Worm (Caenorhabditis elegans) whole organism, late embryonic: ENCODE results near the gene R01E6.5.
A peak's percentile ranks its signal among the peaks of the same experiment; 100 is the strongest.

Experiments
- C08G9.2 ChIP-seq: sonication (generic microtip); optimal IDR thresholded peaks from 2 replicates; lab custom pipeline; 2016; ENCODE audit warnings: mild to moderate bottlenecking, missing genetic modification characterization, moderate library complexity, missing compliant biosample characterization
- C38D4.7 ChIP-seq: fragments of 200-800 bp; sonication (Bioruptor generic); optimal IDR thresholded peaks from 2 replicates; lab custom pipeline; 2018; ENCODE audit warnings: mild to moderate bottlenecking, missing genetic modification characterization, moderate library complexity, missing compliant biosample characterization
- F13H6.1 ChIP-seq: sonication (generic microtip); optimal IDR thresholded peaks from 2 replicates; lab custom pipeline; 2016; ENCODE audit warnings: missing genetic modification characterization, missing compliant biosample characterization
- K09A11.1 ChIP-seq: sonication (generic microtip); optimal IDR thresholded peaks from 2 replicates; lab custom pipeline; 2017; ENCODE audit warnings: antibody characterized with exemption, mild to moderate bottlenecking, missing genetic modification characterization, missing compliant biosample characterization; ENCODE audit not compliant: insufficient read depth
- T23F11.4 ChIP-seq: fragments of 200-800 bp; sonication (Bioruptor generic); optimal IDR thresholded peaks from 2 replicates; lab custom pipeline; 2018; ENCODE audit warnings: mild to moderate bottlenecking, missing genetic modification characterization, missing compliant biosample characterization
- Y22D7AL.16 ChIP-seq: sonication (generic microtip); optimal IDR thresholded peaks from 2 replicates; lab custom pipeline; 2016; ENCODE audit warnings: missing genetic modification characterization, missing compliant biosample characterization
- ceh-14 ChIP-seq: sonication (generic microtip); optimal IDR thresholded peaks from 2 replicates; lab custom pipeline; 2016; ENCODE audit warnings: missing genotype, missing genetic modification characterization, missing compliant biosample characterization
- ceh-18 ChIP-seq: sonication (generic microtip); optimal IDR thresholded peaks from 2 replicates; lab custom pipeline; 2016; ENCODE audit warnings: missing genetic modification characterization, missing compliant biosample characterization
- ceh-19 ChIP-seq: fragments of 200-800 bp; sonication (Bioruptor generic); optimal IDR thresholded peaks from 2 replicates; lab custom pipeline; 2018; ENCODE audit warnings: mild to moderate bottlenecking, missing genetic modification characterization, missing compliant biosample characterization
- ceh-2 ChIP-seq: sonication (generic microtip); optimal IDR thresholded peaks from 2 replicates; lab custom pipeline; 2016; ENCODE audit warnings: missing genotype, missing genetic modification characterization, missing compliant biosample characterization
- ceh-22 ChIP-seq: sonication (generic microtip); optimal IDR thresholded peaks from 2 replicates; lab custom pipeline; 2017; ENCODE audit warnings: missing biosample characterization, missing genetic modification characterization
- ceh-24 ChIP-seq: sonication (generic microtip); optimal IDR thresholded peaks from 2 replicates; lab custom pipeline; 2016; ENCODE audit warnings: mild to moderate bottlenecking, missing genetic modification characterization, missing compliant biosample characterization
- ceh-31 ChIP-seq: sonication (generic microtip); optimal IDR thresholded peaks from 2 replicates; lab custom pipeline; 2016; ENCODE audit warnings: missing genetic modification characterization, missing compliant biosample characterization
- ceh-34 ChIP-seq: sonication (generic microtip); optimal IDR thresholded peaks from 2 replicates; lab custom pipeline; 2016; ENCODE audit warnings: mild to moderate bottlenecking, missing genetic modification characterization, missing compliant biosample characterization
- ceh-45 ChIP-seq: fragments of 200-800 bp; sonication (Bioruptor generic); IDR thresholded peaks from 2 replicates; pipeline ENCODE4 v1.3.6; 2022; ENCODE audit warnings: missing genetic modification reagents, missing genetic modification characterization, missing compliant biosample characterization
- ceh-48 ChIP-seq: sonication (generic microtip); optimal IDR thresholded peaks from 2 replicates; lab custom pipeline; 2016; ENCODE audit warnings: missing genetic modification characterization, inconsistent platforms, missing compliant biosample characterization
- ceh-9 ChIP-seq: sonication (generic microtip); optimal IDR thresholded peaks from 2 replicates; lab custom pipeline; 2016; ENCODE audit warnings: mild to moderate bottlenecking, missing genetic modification characterization, inconsistent platforms, missing compliant biosample characterization
- che-1 ChIP-seq: sonication (generic microtip); optimal IDR thresholded peaks from 2 replicates; lab custom pipeline; 2016; ENCODE audit warnings: mild to moderate bottlenecking, missing genetic modification characterization, missing compliant biosample characterization
- dmd-4 ChIP-seq: sonication (generic microtip); optimal IDR thresholded peaks from 2 replicates; lab custom pipeline; 2016; ENCODE audit warnings: borderline replicate concordance, missing genetic modification characterization, missing compliant biosample characterization
- dve-1 ChIP-seq: sonication (generic microtip); optimal IDR thresholded peaks from 2 replicates; lab custom pipeline; 2017; ENCODE audit warnings: antibody characterized with exemption, mild to moderate bottlenecking, missing genetic modification characterization, missing compliant biosample characterization
- ets-4 ChIP-seq: sonication (generic microtip); optimal IDR thresholded peaks from 2 replicates; lab custom pipeline; 2016; ENCODE audit warnings: missing genetic modification characterization, missing compliant biosample characterization
- eyg-1 ChIP-seq: sonication (generic microtip); optimal IDR thresholded peaks from 2 replicates; lab custom pipeline; 2016; ENCODE audit warnings: missing genotype, missing genetic modification characterization, missing compliant biosample characterization
- fax-1 ChIP-seq: sonication (generic microtip); optimal IDR thresholded peaks from 2 replicates; lab custom pipeline; 2016; ENCODE audit warnings: missing genotype, missing genetic modification characterization, missing compliant biosample characterization
- fkh-10 ChIP-seq: fragments of 150-350 bp; optimal IDR thresholded peaks from 2 replicates; lab custom pipeline; 2014; ENCODE audit warnings: missing biosample characterization, missing genetic modification reagents, missing genetic modification characterization
- fkh-6 ChIP-seq: sonication (generic microtip); optimal IDR thresholded peaks from 2 replicates; lab custom pipeline; 2016; ENCODE audit warnings: missing genetic modification characterization, missing compliant biosample characterization
- gmeb-2 ChIP-seq: sonication (generic microtip); optimal IDR thresholded peaks from 2 replicates; lab custom pipeline; 2016; ENCODE audit warnings: missing genetic modification characterization, inconsistent platforms, missing compliant biosample characterization
- hlh-13 ChIP-seq: fragments of 200-800 bp; sonication (Bioruptor generic); optimal IDR thresholded peaks from 2 replicates; lab custom pipeline; 2018; ENCODE audit warnings: mild to moderate bottlenecking, missing genetic modification characterization, missing compliant biosample characterization
- hlh-30 ChIP-seq: sonication (generic microtip); optimal IDR thresholded peaks from 2 replicates; lab custom pipeline; 2017; ENCODE audit warnings: antibody characterized with exemption, missing genetic modification characterization, missing compliant biosample characterization; ENCODE audit not compliant: insufficient read depth
- hlh-6 ChIP-seq: sonication (generic microtip); optimal IDR thresholded peaks from 2 replicates; lab custom pipeline; 2016; ENCODE audit warnings: missing genotype, missing genetic modification characterization, missing compliant biosample characterization
- hlh-8 ChIP-seq: sonication (generic microtip); optimal IDR thresholded peaks from 2 replicates; lab custom pipeline; 2016; ENCODE audit warnings: missing genotype, missing genetic modification characterization, missing compliant biosample characterization
- lim-6 ChIP-seq: sonication (generic microtip); optimal IDR thresholded peaks from 2 replicates; lab custom pipeline; 2016; ENCODE audit warnings: missing genetic modification characterization, missing compliant biosample characterization
- lin-11 ChIP-seq: fragments of 200-800 bp; sonication (Bioruptor generic); optimal IDR thresholded peaks from 2 replicates; lab custom pipeline; 2018; ENCODE audit warnings: mild to moderate bottlenecking, missing genetic modification characterization, missing compliant biosample characterization
- madf-2 ChIP-seq: sonication (generic microtip); optimal IDR thresholded peaks from 2 replicates; lab custom pipeline; 2017; ENCODE audit warnings: missing genetic modification characterization, missing compliant biosample characterization
- mec-3 ChIP-seq: sonication (generic microtip); optimal IDR thresholded peaks from 2 replicates; lab custom pipeline; 2016; ENCODE audit warnings: borderline replicate concordance, missing genetic modification characterization, missing compliant biosample characterization
- nfya-1 ChIP-seq: sonication (generic microtip); optimal IDR thresholded peaks from 2 replicates; lab custom pipeline; 2017; ENCODE audit warnings: missing genetic modification characterization, mild to moderate bottlenecking, missing compliant biosample characterization, antibody characterized with exemption, moderate library complexity
- nhr-11 ChIP-seq: fragments of 150-350 bp; optimal IDR thresholded peaks from 2 replicates; lab custom pipeline; 2014; ENCODE audit warnings: missing biosample characterization, missing genetic modification characterization
- nhr-232 ChIP-seq: sonication (generic microtip); optimal IDR thresholded peaks from 2 replicates; lab custom pipeline; 2016; ENCODE audit warnings: missing genetic modification characterization, missing compliant biosample characterization
- odd-2 ChIP-seq: sonication (generic microtip); optimal IDR thresholded peaks from 2 replicates; lab custom pipeline; 2017; ENCODE audit warnings: antibody characterized with exemption, mild to moderate bottlenecking, missing genetic modification characterization, missing compliant biosample characterization
- pag-3 ChIP-seq: sonication (generic microtip); optimal IDR thresholded peaks from 2 replicates; lab custom pipeline; 2016; ENCODE audit warnings: missing compliant biosample characterization, missing genetic modification characterization, borderline replicate concordance
- pat-9 ChIP-seq: fragments of 200-800 bp; sonication (Bioruptor generic); optimal IDR thresholded peaks from 2 replicates; lab custom pipeline; 2018; ENCODE audit warnings: mild to moderate bottlenecking, missing genetic modification characterization, moderate library complexity, missing compliant biosample characterization
- pha-2 ChIP-seq: sonication (generic microtip); optimal IDR thresholded peaks from 2 replicates; lab custom pipeline; 2017; ENCODE audit warnings: mild to moderate bottlenecking, missing genetic modification characterization, missing compliant biosample characterization
- pros-1 ChIP-seq: fragments of 150-350 bp; optimal IDR thresholded peaks from 2 replicates; lab custom pipeline; 2014; ENCODE audit warnings: missing biosample characterization, missing genetic modification reagents, missing genetic modification characterization
- ref-2 ChIP-seq: sonication (generic microtip); optimal IDR thresholded peaks from 2 replicates; lab custom pipeline; 2016; ENCODE audit warnings: missing genetic modification characterization, missing compliant biosample characterization
- rnt-1 ChIP-seq: sonication (generic microtip); optimal IDR thresholded peaks from 2 replicates; lab custom pipeline; 2016; ENCODE audit warnings: missing genetic modification characterization, missing compliant biosample characterization
- sdc-2 ChIP-seq: sonication (generic microtip); optimal IDR thresholded peaks from 2 replicates; lab custom pipeline; 2016; ENCODE audit warnings: missing genotype, missing genetic modification characterization, missing compliant biosample characterization
- sox-2 ChIP-seq: fragments of 200-800 bp; sonication (Bioruptor generic); IDR thresholded peaks from 2 replicates; pipeline ENCODE4 v1.3.6; 2022; ENCODE audit warnings: missing genetic modification reagents, missing genetic modification characterization, missing compliant biosample characterization
- tbx-2 ChIP-seq: sonication (generic microtip); optimal IDR thresholded peaks from 2 replicates; lab custom pipeline; 2016; ENCODE audit warnings: missing genetic modification characterization, missing compliant biosample characterization
- tbx-7 ChIP-seq: sonication (generic microtip); optimal IDR thresholded peaks from 2 replicates; lab custom pipeline; 2016; ENCODE audit warnings: missing genotype, missing genetic modification characterization, missing compliant biosample characterization
- unc-42 ChIP-seq: sonication (generic microtip); optimal IDR thresholded peaks from 2 replicates; lab custom pipeline; 2016; ENCODE audit warnings: missing genotype, missing genetic modification characterization, missing compliant biosample characterization
- unc-55 ChIP-seq: sonication (generic microtip); optimal IDR thresholded peaks from 2 replicates; lab custom pipeline; 2017; ENCODE audit warnings: missing biosample characterization, missing genetic modification reagents, missing genetic modification characterization
- unc-86 ChIP-seq: sonication (generic microtip); optimal IDR thresholded peaks from 2 replicates; lab custom pipeline; 2016; ENCODE audit warnings: missing genetic modification characterization, missing compliant biosample characterization
- zip-5 ChIP-seq: sonication (generic microtip); optimal IDR thresholded peaks from 2 replicates; lab custom pipeline; 2016; ENCODE audit warnings: missing genetic modification characterization, missing compliant biosample characterization
- ztf-16 ChIP-seq: sonication (generic microtip); optimal IDR thresholded peaks from 2 replicates; lab custom pipeline; 2017; ENCODE audit warnings: missing genetic modification characterization, missing compliant biosample characterization

R01E6.5 gene

DNA sequence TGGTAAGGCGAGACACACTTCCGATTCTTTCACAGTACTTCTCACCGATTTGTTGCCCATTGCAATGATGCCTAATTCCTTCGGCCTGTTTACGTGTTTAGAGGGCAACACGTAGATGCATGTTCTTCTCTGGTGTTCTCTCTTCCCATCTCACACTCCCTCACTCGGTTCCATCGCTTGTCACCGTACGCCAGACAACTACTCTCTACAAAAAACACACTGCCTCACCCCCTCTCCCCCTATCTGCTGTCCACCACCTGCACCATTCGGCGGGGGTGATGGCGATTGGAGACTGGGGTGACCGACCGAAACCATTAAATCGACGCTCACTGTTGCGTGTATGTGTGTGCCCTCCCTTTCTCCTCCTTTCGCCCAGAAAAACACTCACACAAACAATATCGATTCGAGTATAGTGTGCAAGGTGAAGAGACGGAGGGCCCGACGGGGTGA is 47.1 kb downstream of the R01E6.5 start (continued):
- TF ChIP-seq zip-5 (tag; lab: Kevin White, UChicago) (no peak), ceh-22 (tag; lab: Kevin White, UChicago) (peak; percentile 52), nhr-232 (tag; lab: Kevin White, UChicago) (peak; percentile 25), ref-2 (tag; lab: Kevin White, UChicago) (peak; percentile 90), fax-1 (tag; lab: Kevin White, UChicago) (no peak), pha-2 (tag; lab: Kevin White, UChicago) (no peak), ztf-16 (tag; lab: Kevin White, UChicago) (no peak), ceh-2 (tag; lab: Kevin White, UChicago) (peak; percentile 37), fkh-6 (no peak), pros-1 (tag; lab: Kevin White, UChicago) (peak; percentile 52), C08G9.2 (tag; lab: Kevin White, UChicago) (peak; percentile 27), sox-2 (no peak; the same call in 1 of the 2 replicates), Y22D7AL.16 (tag; lab: Kevin White, UChicago) (no peak), ceh-14 (peak; percentile 2), che-1 (tag; lab: Kevin White, UChicago) (no peak), pag-3 (tag; lab: Kevin White, UChicago) (no peak), dve-1 (tag; lab: Kevin White, UChicago) (no peak), dmd-4 (tag; lab: Kevin White, UChicago) (no peak), ceh-19 (no peak), K09A11.1 (tag; lab: Kevin White, UChicago) (no peak), mec-3 (tag; lab: Kevin White, UChicago) (no peak), ceh-48 (tag; lab: Kevin White, UChicago) (peak; percentile 55), C38D4.7 (GFP tag; lab: Kevin White, UChicago) (no peak), hlh-30 (peak; percentile 46), tbx-7 (tag; lab: Kevin White, UChicago) (no peak), hlh-13 (no peak), nhr-11 (tag; lab: Kevin White, UChicago) (no peak), nfya-1 (tag; lab: Kevin White, UChicago) (peak; percentile 70), odd-2 (no peak), ets-4 (tag; lab: Kevin White, UChicago) (no peak), madf-2 (peak; percentile 34), unc-55 (GFP tag; lab: Kevin White, UChicago) (no peak), T23F11.4 (peak; percentile 54), ceh-24 (tag; lab: Kevin White, UChicago) (no peak), F13H6.1 (tag; lab: Kevin White, UChicago) (peak; percentile 23), ceh-31 (tag; lab: Kevin White, UChicago) (peak; percentile 73), unc-86 (tag; lab: Kevin White, UChicago) (no peak), eyg-1 (tag; lab: Kevin White, UChicago) (peak; percentile 16), pat-9 (tag; lab: Kevin White, UChicago) (no peak), sdc-2 (peak; percentile 82), unc-42 (no peak), ceh-18 (tag; lab: Kevin White, UChicago) (peak; percentile 61), ceh-34 (peak; percentile 43), ceh-45 (GFP tag; lab: Robert Waterston, UW) (no peak), hlh-6 (tag; lab: Kevin White, UChicago) (peak; percentile 70), gmeb-2 (tag; lab: Kevin White, UChicago) (no peak), lin-11 (tag; lab: Kevin White, UChicago) (no peak), hlh-8 (peak; percentile 47), ceh-9 (tag; lab: Kevin White, UChicago) (no peak), fkh-10 (GFP tag; lab: Kevin White, UChicago) (no peak), tbx-2 (peak; percentile 86), lim-6 (tag; lab: Kevin White, UChicago) (no peak), rnt-1 (peak; percentile 57)
